Worm (Caenorhabditis elegans): Measurements from ENCODE around the gene C10E2.2.
A peak's percentile ranks its signal among the peaks of the same experiment; 100 is the strongest.

DNA sequence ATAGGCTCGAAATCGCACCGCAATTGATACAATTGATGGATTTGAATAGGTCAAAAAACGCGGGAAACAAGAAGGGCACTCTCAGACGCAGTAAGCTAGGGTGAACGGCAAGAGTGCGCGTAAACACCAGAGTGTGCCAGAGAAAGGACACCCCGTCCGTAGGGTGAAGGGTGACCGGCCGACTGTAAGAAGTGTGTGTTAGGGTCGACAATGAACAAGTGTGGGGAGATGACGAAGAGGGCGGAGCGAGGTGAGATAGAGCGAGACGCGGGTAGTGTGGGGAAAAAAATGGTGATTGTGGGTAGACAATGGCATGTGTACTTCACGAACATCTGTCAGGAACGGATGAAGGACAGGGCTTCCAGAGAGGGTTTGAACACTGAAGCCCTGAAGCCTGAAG is 25.9 kb downstream of the C10E2.2 start:
- TF ChIP-seq nhr-28 (tag; optimal IDR thresholded peaks at IDR 0.05) (no peak), lin-39 (tag; optimal IDR thresholded peaks at IDR 0.05) (peak; percentile 14), elt-3 (tag; optimal IDR thresholded peaks at IDR 0.05) (no peak), ceh-9 (tag; optimal IDR thresholded peaks at IDR 0.05) (no peak), unc-62 (GFP tag; optimal IDR thresholded peaks at IDR 0.05) (no peak), nhr-76 (tag; optimal IDR thresholded peaks at IDR 0.05) (no peak), unc-39 (tag; optimal IDR thresholded peaks at IDR 0.05) (no peak), ceh-82 (tag; optimal IDR thresholded peaks at IDR 0.05) (no peak), skn-1 (tag; optimal IDR thresholded peaks at IDR 0.05) (no peak), fos-1 (tag; optimal IDR thresholded peaks at IDR 0.05) (no peak), ztf-11 (tag; optimal IDR thresholded peaks at IDR 0.05) (no peak), egl-27 (tag; optimal IDR thresholded peaks at IDR 0.05) (no peak), elt-1 (tag; optimal IDR thresholded peaks at IDR 0.05) (no peak), pha-4 (tag; optimal IDR thresholded peaks at IDR 0.05) (no peak)
